Fruit fly (Drosophila melanogaster): Measurements from ENCODE around the gene CG42834.

CG42834 gene

dm6 chr3R:17386168-17386819 lies 32.3 kb upstream of the CG42834 start:
- TF ChIP-seq CG6272 (GFP tag; IDR thresholded peaks at IDR 0.05) = peak; percentile 40; the same call in 1 of the 2 replicates
- no peak for TF ChIP-seq amos (GFP tag; IDR thresholded peaks at IDR 0.05; ENCODE audit: partially characterized antibody)
- TF ChIP-seq ttk (GFP tag; IDR thresholded peaks at IDR 0.05) = peak; percentile 72
- peak; percentile 76 for TF ChIP-seq ken (GFP tag; IDR thresholded peaks at IDR 0.05)
- peak; percentile 46 for TF ChIP-seq bab2 (GFP tag; optimal IDR thresholded peaks at IDR 0.05)
- TF ChIP-seq repo (GFP tag; optimal IDR thresholded peaks at IDR 0.05) = peak; percentile 23
- TF ChIP-seq CG12219 (GFP tag; optimal IDR thresholded peaks at IDR 0.05) = peak; percentile 64
- TF ChIP-seq fd3F (GFP tag; optimal IDR thresholded peaks at IDR 0.05) = peak; percentile 11
- TF ChIP-seq CG3838 (GFP tag; optimal IDR thresholded peaks at IDR 0.05) = no peak
- TF ChIP-seq CG7372 (GFP tag; IDR thresholded peaks at IDR 0.05) = peak; percentile 50; the same call in 1 of the 2 replicates
- TF ChIP-seq YL-1 (GFP tag; optimal IDR thresholded peaks at IDR 0.05) = peak; percentile 32
- TF ChIP-seq Ada2b (GFP tag; IDR thresholded peaks at IDR 0.05) = peak; percentile 63
- peak; percentile 13 for TF ChIP-seq Dip3 (GFP tag; optimal IDR thresholded peaks at IDR 0.05)
- TF ChIP-seq CG9817 (tag; optimal IDR thresholded peaks at IDR 0.05) = peak; percentile 58
- no peak for TF ChIP-seq jigr1 (GFP tag; IDR thresholded peaks at IDR 0.05)
- TF ChIP-seq Atf-2 (GFP tag; optimal IDR thresholded peaks at IDR 0.05) = no peak
- TF ChIP-seq ftz-f1 (GFP tag; optimal IDR thresholded peaks at IDR 0.05) = no peak
- TF ChIP-seq CG8089 (GFP tag; optimal IDR thresholded peaks at IDR 0.05) = peak; percentile 37
- peak; percentile 67 for TF ChIP-seq dmrt11E (tag; optimal IDR thresholded peaks at IDR 0.05)
- no peak for TF ChIP-seq Dek (tag; optimal IDR thresholded peaks at IDR 0.05)
- peak; percentile 56 for TF ChIP-seq CG14441 (GFP tag; IDR thresholded peaks at IDR 0.05)
- TF ChIP-seq CG14667 (GFP tag; IDR thresholded peaks at IDR 0.05) = peak; percentile 72
- peak; percentile 49 for TF ChIP-seq Six4 (GFP tag; optimal IDR thresholded peaks at IDR 0.05)
- peak; percentile 17 for TF ChIP-seq sqz (GFP tag; optimal IDR thresholded peaks at IDR 0.05)
- TF ChIP-seq dati (GFP tag; IDR thresholded peaks at IDR 0.05) = peak; percentile 55
- TF ChIP-seq B-H2 (GFP tag; optimal IDR thresholded peaks at IDR 0.05) = no peak
- peak; percentile 35; the same call in 1 of the 2 replicates for TF ChIP-seq CG4730 (GFP tag; IDR thresholded peaks at IDR 0.05)
- TF ChIP-seq kni (GFP tag; optimal IDR thresholded peaks at IDR 0.05) = peak; percentile 11
- no peak for TF ChIP-seq CTCF (GFP tag; optimal IDR thresholded peaks at IDR 0.05)
- peak; percentile 92 for TF ChIP-seq ci (GFP tag; IDR thresholded peaks at IDR 0.05)
- peak; percentile 7 for TF ChIP-seq CG7786 (GFP tag; optimal IDR thresholded peaks at IDR 0.05)
- peak; percentile 73 for TF ChIP-seq CG8388 (GFP tag; optimal IDR thresholded peaks at IDR 0.05)
- TF ChIP-seq CG2678 (tag; optimal IDR thresholded peaks at IDR 0.05) = peak; percentile 82
- TF ChIP-seq Dbx (GFP tag; IDR thresholded peaks at IDR 0.05) = 0 out of 3 replicates have a peak, but pooled peaks have one; percentile 20
- peak; percentile 43 for TF ChIP-seq CG18619 (GFP tag; optimal IDR thresholded peaks at IDR 0.05)
- no peak for TF ChIP-seq CG6765 (GFP tag; optimal IDR thresholded peaks at IDR 0.05)
- peak; percentile 48 for TF ChIP-seq CG6254 (GFP tag; optimal IDR thresholded peaks at IDR 0.05)
- peak; percentile 29 for TF ChIP-seq Camta (GFP tag; optimal IDR thresholded peaks at IDR 0.05)
- no peak for TF ChIP-seq HmgZ (tag; optimal IDR thresholded peaks at IDR 0.05)
- no peak for TF ChIP-seq h (optimal IDR thresholded peaks at IDR 0.05)
- TF ChIP-seq CG9609 (GFP tag; optimal IDR thresholded peaks at IDR 0.05) = peak; percentile 38
- TF ChIP-seq sim (GFP tag; IDR thresholded peaks at IDR 0.05) = peak; percentile 62
- TF ChIP-seq CG4820 (GFP tag; optimal IDR thresholded peaks at IDR 0.05) = peak; percentile 74
- peak; percentile 10 for TF ChIP-seq D19B (GFP tag; optimal IDR thresholded peaks at IDR 0.05)
- no peak for TF ChIP-seq vfl (GFP tag; optimal IDR thresholded peaks at IDR 0.05)
- peak; percentile 45 for TF ChIP-seq caup (GFP tag; optimal IDR thresholded peaks at IDR 0.05; ENCODE audit: severe bottlenecking)
- TF ChIP-seq Usf (GFP tag; optimal IDR thresholded peaks at IDR 0.05) = peak; percentile 18
- TF ChIP-seq dimm (GFP tag; IDR thresholded peaks at IDR 0.05) = 0 out of 2 replicates have a peak, but pooled peaks have one; percentile 24
- TF ChIP-seq sr (GFP tag; IDR thresholded peaks at IDR 0.05) = 0 out of 3 replicates have a peak, but pooled peaks have one; percentile 18
- TF ChIP-seq Dll (GFP tag; IDR thresholded peaks at IDR 0.05; ENCODE audit: partially characterized antibody) = no peak
- TF ChIP-seq CG30403 (GFP tag; optimal IDR thresholded peaks at IDR 0.05) = peak; percentile 65
